Worm (Caenorhabditis elegans) whole organism, L2 larva: Measurements from ENCODE around the gene ptr-18.

Experiments
- C34F6.9 ChIP-seq: fragments of 150-350 bp; optimal IDR thresholded peaks from 2 replicates; lab custom pipeline; 2014; ENCODE audit warnings: missing biosample characterization, missing genetic modification characterization
- F13H6.1 ChIP-seq: sonication (generic microtip); optimal IDR thresholded peaks from 2 replicates; lab custom pipeline; 2016; ENCODE audit warnings: missing genetic modification characterization, missing compliant biosample characterization
- R02D3.7 ChIP-seq: fragments of 150-350 bp; optimal IDR thresholded peaks from 2 replicates; lab custom pipeline; 2014; ENCODE audit warnings: missing biosample characterization, missing genetic modification characterization
- Y55F3AM.14 ChIP-seq: fragments of 200-800 bp; sonication (Bioruptor generic); optimal IDR thresholded peaks from 2 replicates; lab custom pipeline; 2018; ENCODE audit warnings: mild to moderate bottlenecking, missing genetic modification characterization, missing compliant biosample characterization
- ZK546.5 ChIP-seq: sonication (generic microtip); optimal IDR thresholded peaks from 2 replicates; lab custom pipeline; 2017; ENCODE audit warnings: missing biosample characterization, missing genetic modification characterization
- alr-1 ChIP-seq: fragments of 150-350 bp; optimal IDR thresholded peaks from 2 replicates; lab custom pipeline; 2014; ENCODE audit warnings: missing biosample characterization, missing genetic modification characterization
- aly-2 ChIP-seq: fragments of 150-350 bp; optimal IDR thresholded peaks from 2 replicates; lab custom pipeline; 2014; ENCODE audit warnings: missing biosample characterization, missing genetic modification characterization
- ama-1 ChIP-seq: fragments of 150-350 bp; optimal IDR thresholded peaks from 2 replicates; lab custom pipeline; 2018; ENCODE audit warnings: inconsistent platforms
- blmp-1 ChIP-seq: sonication (generic microtip); optimal IDR thresholded peaks from 2 replicates; lab custom pipeline; 2017; ENCODE audit warnings: missing genetic modification characterization, mild to moderate bottlenecking, missing compliant biosample characterization, antibody characterized with exemption, moderate library complexity; ENCODE audit not compliant: insufficient read depth
- ceh-16 ChIP-seq: fragments of 150-350 bp; optimal IDR thresholded peaks from 2 replicates; lab custom pipeline; 2014; ENCODE audit warnings: missing biosample characterization, missing genetic modification characterization
- ceh-82 ChIP-seq: fragments of 150-350 bp; optimal IDR thresholded peaks from 2 replicates; lab custom pipeline; 2014; ENCODE audit warnings: missing biosample characterization, missing genetic modification characterization
- crh-2 ChIP-seq: sonication (generic microtip); optimal IDR thresholded peaks from 2 replicates; lab custom pipeline; 2017; ENCODE audit warnings: missing biosample characterization, missing genetic modification characterization
- dmd-4 ChIP-seq: sonication (generic microtip); optimal IDR thresholded peaks from 2 replicates; lab custom pipeline; 2017; ENCODE audit warnings: missing biosample characterization, missing genetic modification characterization
- egl-27 ChIP-seq: sonication (generic microtip); optimal IDR thresholded peaks from 3 replicates; lab custom pipeline; 2017; ENCODE audit warnings: missing biosample characterization, missing genetic modification reagents, missing genetic modification characterization
- elt-1 ChIP-seq: fragments of 150-350 bp; optimal IDR thresholded peaks from 2 replicates; lab custom pipeline; 2014; ENCODE audit warnings: missing biosample characterization, missing genetic modification characterization
- elt-3 ChIP-seq: sonication (generic microtip); optimal IDR thresholded peaks from 2 replicates; lab custom pipeline; 2017; ENCODE audit warnings: missing biosample characterization, missing genetic modification characterization
- fos-1 ChIP-seq: fragments of 150-350 bp; optimal IDR thresholded peaks from 2 replicates; lab custom pipeline; 2014; ENCODE audit warnings: missing biosample characterization, missing genetic modification characterization
- gmeb-1 ChIP-seq: fragments of 150-350 bp; optimal IDR thresholded peaks from 2 replicates; lab custom pipeline; 2014; ENCODE audit warnings: missing biosample characterization, missing genetic modification characterization
- lin-11 ChIP-seq: fragments of 150-350 bp; sonication (generic microtip); optimal IDR thresholded peaks from 2 replicates; lab custom pipeline; 2014; ENCODE audit warnings: missing biosample characterization, missing genetic modification characterization, inconsistent platforms, mixed read lengths
- lin-13 ChIP-seq: fragments of 150-350 bp; optimal IDR thresholded peaks from 2 replicates; lab custom pipeline; 2014; ENCODE audit warnings: missing biosample characterization, missing genetic modification reagents, missing genetic modification characterization
- lin-39 ChIP-seq: fragments of 150-350 bp; optimal IDR thresholded peaks from 2 replicates; lab custom pipeline; 2014; ENCODE audit warnings: missing biosample characterization, missing genetic modification reagents, missing genetic modification characterization
- lsy-2 ChIP-seq, 2 experiments: fragments of 150-350 bp in 1 of 2; sonication (generic microtip) in 1 of 2; optimal IDR thresholded peaks; 2 replicates each; lab custom pipeline; 2014 to 2017; ENCODE audit warnings: missing biosample characterization in 2 of 2, missing genetic modification characterization in 2 of 2
- mab-5 ChIP-seq: fragments of 150-350 bp; optimal IDR thresholded peaks from 2 replicates; lab custom pipeline; 2014; ENCODE audit warnings: missing biosample characterization, missing genetic modification characterization
- mbf-1 ChIP-seq: sonication (generic microtip); optimal IDR thresholded peaks from 2 replicates; lab custom pipeline; 2017; ENCODE audit warnings: missing biosample characterization, missing genetic modification characterization
- mdl-1 ChIP-seq, 2 experiments: fragments of 150-350 bp in 1 of 2; sonication (generic microtip) in 1 of 2; optimal IDR thresholded peaks; 2 replicates each; lab custom pipeline; 2017; ENCODE audit warnings: missing biosample characterization in 2 of 2, missing genetic modification characterization in 2 of 2
- nhr-10 ChIP-seq: sonication (generic microtip); optimal IDR thresholded peaks from 2 replicates; lab custom pipeline; 2017; ENCODE audit warnings: missing biosample characterization, missing genetic modification characterization
- nhr-11 ChIP-seq: fragments of 150-350 bp; optimal IDR thresholded peaks from 2 replicates; lab custom pipeline; 2014; ENCODE audit warnings: missing biosample characterization, missing genetic modification characterization
- nhr-12 ChIP-seq: fragments of 150-350 bp; optimal IDR thresholded peaks from 2 replicates; lab custom pipeline; 2014; ENCODE audit warnings: missing biosample characterization, missing genetic modification characterization
- nhr-129 ChIP-seq: fragments of 150-350 bp; optimal IDR thresholded peaks from 2 replicates; lab custom pipeline; 2014; ENCODE audit warnings: missing biosample characterization, missing genetic modification characterization
- nhr-21 ChIP-seq: fragments of 150-350 bp; optimal IDR thresholded peaks from 2 replicates; lab custom pipeline; 2014; ENCODE audit warnings: missing biosample characterization, missing genetic modification characterization
- nhr-23 ChIP-seq: fragments of 150-350 bp; optimal IDR thresholded peaks from 2 replicates; lab custom pipeline; 2014; ENCODE audit warnings: missing biosample characterization, missing genetic modification reagents, missing genetic modification characterization
- nhr-237 ChIP-seq: fragments of 150-350 bp; optimal IDR thresholded peaks from 2 replicates; lab custom pipeline; 2014; ENCODE audit warnings: missing biosample characterization, missing genetic modification characterization
- nhr-6 ChIP-seq: fragments of 150-350 bp; optimal IDR thresholded peaks from 2 replicates; lab custom pipeline; 2014; ENCODE audit warnings: missing biosample characterization, missing genetic modification characterization
- nhr-77 ChIP-seq: fragments of 150-350 bp; optimal IDR thresholded peaks from 2 replicates; lab custom pipeline; 2014; ENCODE audit warnings: missing biosample characterization, missing genetic modification characterization
- peb-1 ChIP-seq: fragments of 150-350 bp; optimal IDR thresholded peaks from 2 replicates; lab custom pipeline; 2014; ENCODE audit warnings: missing biosample characterization, missing genetic modification characterization
- sem-4 ChIP-seq: fragments of 150-350 bp; optimal IDR thresholded peaks from 2 replicates; lab custom pipeline; 2014; ENCODE audit warnings: missing biosample characterization, missing genetic modification reagents, missing genetic modification characterization
- skn-1 ChIP-seq: sonication (generic microtip); optimal IDR thresholded peaks from 2 replicates; lab custom pipeline; 2017; ENCODE audit warnings: missing biosample characterization, missing genetic modification characterization
- sma-3 ChIP-seq: sonication (generic microtip); optimal IDR thresholded peaks from 2 replicates; lab custom pipeline; 2016; ENCODE audit warnings: missing genetic modification reagents, missing genetic modification characterization, missing compliant biosample characterization
- sma-9 ChIP-seq, 2 experiments: fragments of 150-350 bp in 1 of 2; sonication (generic microtip) in 1 of 2; optimal IDR thresholded peaks; 2 replicates each; lab custom pipeline; 2014 to 2016; ENCODE audit warnings: missing genetic modification characterization in 2 of 2, mild to moderate bottlenecking in 1 of 2, missing biosample characterization in 1 of 2, missing compliant biosample characterization in 1 of 2, missing genetic modification reagents in 1 of 2, moderate library complexity in 1 of 2
- snpc-4 ChIP-seq: fragments of 150-350 bp; optimal IDR thresholded peaks from 2 replicates; lab custom pipeline; 2014; ENCODE audit warnings: missing biosample characterization, missing genetic modification characterization
- unc-39 ChIP-seq: fragments of 150-350 bp; optimal IDR thresholded peaks from 2 replicates; lab custom pipeline; 2014; ENCODE audit warnings: missing biosample characterization, missing genetic modification characterization
- unc-55 ChIP-seq: fragments of 150-350 bp; sonication (generic microtip); optimal IDR thresholded peaks from 3 replicates; lab custom pipeline; 2014; ENCODE audit warnings: missing biosample characterization, missing genetic modification reagents, missing genetic modification characterization
- unc-62 ChIP-seq: fragments of 150-350 bp; optimal IDR thresholded peaks from 2 replicates; lab custom pipeline; 2014; ENCODE audit warnings: missing biosample characterization, missing genetic modification reagents, missing genetic modification characterization
- zag-1 ChIP-seq: fragments of 150-350 bp; optimal IDR thresholded peaks from 2 replicates; lab custom pipeline; 2014; ENCODE audit warnings: missing biosample characterization, missing genetic modification characterization
- ztf-1 ChIP-seq: fragments of 200-800 bp; sonication (Bioruptor generic); conservative IDR thresholded peaks from 2 replicates; pipeline ENCODE4 v1.3.6; 2022; ENCODE audit warnings: missing genetic modification characterization, missing compliant biosample characterization
- ztf-11 ChIP-seq: sonication (generic microtip); optimal IDR thresholded peaks from 2 replicates; lab custom pipeline; 2017; ENCODE audit warnings: missing biosample characterization, missing genetic modification characterization
- ztf-4 ChIP-seq: fragments of 150-350 bp; optimal IDR thresholded peaks from 2 replicates; lab custom pipeline; 2014; ENCODE audit warnings: missing biosample characterization, missing genetic modification characterization

ptr-18 gene

ce11 chrII:12939801-12940200 is 25.5 kb upstream of the ptr-18 start, which contains the start of gene arrd-10:
arrd-10 (plus strand) TSS chrII:12940101.
- no peak for TF ChIP-seq snpc-4
- TF ChIP-seq zag-1, result no peak

DNA sequence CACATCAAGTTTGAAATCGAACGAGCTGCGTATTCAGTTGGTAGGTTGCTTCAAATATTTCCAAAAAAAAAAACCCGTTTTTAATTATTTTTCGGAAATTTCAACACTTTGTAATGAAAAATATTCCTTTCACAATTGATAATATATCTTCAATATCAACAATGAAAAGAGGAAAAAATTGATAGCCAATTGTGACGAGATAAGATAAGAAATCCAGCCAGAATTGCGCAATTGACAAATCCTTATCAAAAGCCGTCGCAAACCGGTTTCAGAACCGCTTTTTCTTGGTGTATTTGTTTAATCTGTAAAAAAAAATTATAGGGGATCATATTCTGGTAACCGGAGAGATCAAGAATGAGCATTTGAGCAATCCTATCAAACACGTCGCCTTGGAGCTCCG is 22.9 kb upstream of the ptr-18 start:
- TF ChIP-seq ztf-1 (GFP tag; lab: Robert Waterston, UW) (no peak), sem-4 (tag; lab: Kevin White, UChicago) (no peak), unc-39 (tag; lab: Kevin White, UChicago) (no peak), nhr-23 (tag; lab: Kevin White, UChicago) (no peak), fos-1 (tag; lab: Kevin White, UChicago) (no peak), F13H6.1 (tag; lab: Kevin White, UChicago) (no peak), ztf-4 (no peak), elt-3 (no peak), snpc-4 (no peak), R02D3.7 (tag; lab: Kevin White, UChicago) (no peak), mdl-1 (tag; optimal IDR thresholded peaks at IDR 0.05; lab: Kevin White, UChicago) (no peak), lin-39 (tag; lab: Kevin White, UChicago) (no peak), nhr-11 (tag; lab: Kevin White, UChicago) (no peak), sma-3 (no peak), unc-62 (GFP tag; lab: Kevin White, UChicago) (no peak), peb-1 (tag; lab: Kevin White, UChicago) (no peak), elt-1 (tag; lab: Kevin White, UChicago) (no peak), nhr-10 (tag; lab: Kevin White, UChicago) (no peak), dmd-4 (tag; lab: Kevin White, UChicago) (no peak)

DNA sequence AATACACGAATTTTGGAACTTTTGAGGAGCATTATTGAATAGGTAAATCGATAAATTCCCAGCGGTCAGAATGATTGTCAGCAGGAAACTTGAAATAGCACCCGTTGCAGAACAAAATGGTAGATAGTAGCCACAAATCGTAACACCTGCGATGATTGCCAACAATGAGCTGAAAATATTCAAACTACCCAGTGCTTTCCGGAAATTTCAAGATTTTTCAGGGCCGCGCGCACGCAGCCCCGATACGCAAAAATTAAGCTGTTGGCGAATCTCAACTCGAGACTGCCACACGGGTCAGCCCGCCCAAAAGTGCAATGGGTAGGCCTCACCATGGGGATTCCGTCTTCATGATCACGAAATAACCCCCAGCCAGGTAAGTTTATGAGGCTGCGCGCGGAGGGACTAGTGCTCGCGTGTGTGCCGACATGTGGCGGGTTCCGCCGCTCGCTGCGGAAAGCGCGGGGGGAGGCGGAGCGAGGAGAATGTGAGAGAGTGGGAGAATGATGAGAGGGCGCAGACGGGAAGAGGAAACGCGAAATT is 20.7 kb upstream of the ptr-18 start:
- TF ChIP-seq nhr-12, result no peak
- TF ChIP-seq mbf-1 (tag; lab: Kevin White, UChicago), result no peak
- peak; percentile 89 for TF ChIP-seq Y55F3AM.14 (GFP tag; lab: Kevin White, UChicago)
- TF ChIP-seq unc-62 (GFP tag; lab: Kevin White, UChicago), result no peak
- peak; percentile 85 for TF ChIP-seq egl-27 (tag; lab: Kevin White, UChicago)
- TF ChIP-seq gmeb-1 (tag; lab: Kevin White, UChicago), result peak; percentile 82
- no peak for TF ChIP-seq ztf-1 (GFP tag; lab: Robert Waterston, UW)
- no peak for TF ChIP-seq peb-1 (tag; lab: Kevin White, UChicago)
- TF ChIP-seq blmp-1 (tag; lab: Kevin White, UChicago), result peak; percentile 62
- peak; percentile 92 for TF ChIP-seq crh-2
- TF ChIP-seq sem-4 (tag; lab: Kevin White, UChicago), result peak; percentile 79
- TF ChIP-seq fos-1 (tag; lab: Kevin White, UChicago), result peak; percentile 70
- peak; percentile 60 for TF ChIP-seq ceh-82
- TF ChIP-seq dmd-4 (tag; lab: Kevin White, UChicago), result no peak
- peak; percentile 99 for TF ChIP-seq snpc-4
- TF ChIP-seq zag-1, result peak; percentile 78
- TF ChIP-seq aly-2 (tag; lab: Kevin White, UChicago), result no peak
- TF ChIP-seq alr-1 (tag; lab: Kevin White, UChicago), result no peak
- TF ChIP-seq mab-5 (tag; lab: Kevin White, UChicago), result peak; percentile 36
- TF ChIP-seq unc-55 (GFP tag; lab: Kevin White, UChicago), result peak; percentile 74
- TF ChIP-seq sma-9 (GFP tag; optimal IDR thresholded peaks at IDR 0.05; lab: Kevin White, UChicago), result peak; percentile 88
- TF ChIP-seq sma-9 (tag; optimal IDR thresholded peaks at IDR 0.05; lab: Kevin White, UChicago), result no peak
- peak; percentile 90 for TF ChIP-seq lin-13 (GFP tag; lab: Kevin White, UChicago)
- TF ChIP-seq sma-3, result peak; percentile 97
- TF ChIP-seq nhr-77 (tag; lab: Kevin White, UChicago), result peak; percentile 63
- peak; percentile 100 for TF ChIP-seq ama-1 (lab: Kevin White, UChicago)
- peak; percentile 22 for TF ChIP-seq skn-1 (tag; lab: Kevin White, UChicago)
- TF ChIP-seq ZK546.5 (tag; lab: Kevin White, UChicago), result peak; percentile 34
- peak; percentile 87 for TF ChIP-seq nhr-129
- TF ChIP-seq ztf-11 (tag; lab: Kevin White, UChicago), result no peak
- peak; percentile 24 for TF ChIP-seq R02D3.7 (tag; lab: Kevin White, UChicago)
- TF ChIP-seq nhr-10 (tag; lab: Kevin White, UChicago), result peak; percentile 84
- peak; percentile 20 for TF ChIP-seq nhr-11 (tag; lab: Kevin White, UChicago)
- TF ChIP-seq ceh-16 (tag; lab: Kevin White, UChicago), result peak; percentile 98
- TF ChIP-seq C34F6.9 (tag; lab: Kevin White, UChicago), result peak; percentile 59
- no peak for TF ChIP-seq elt-3
- TF ChIP-seq nhr-6 (tag; lab: Kevin White, UChicago), result peak; percentile 74
- TF ChIP-seq nhr-237 (tag; lab: Kevin White, UChicago), result peak; percentile 70
- no peak for TF ChIP-seq nhr-23 (tag; lab: Kevin White, UChicago)
- TF ChIP-seq mdl-1 (tag; optimal IDR thresholded peaks at IDR 0.05; lab: Kevin White, UChicago), result peak; percentile 87 to 91
- TF ChIP-seq nhr-21 (tag; lab: Kevin White, UChicago), result peak; percentile 95
- peak; percentile 94 for TF ChIP-seq F13H6.1 (tag; lab: Kevin White, UChicago)
- no peak for TF ChIP-seq elt-1 (tag; lab: Kevin White, UChicago)
- TF ChIP-seq lin-11 (tag; lab: Kevin White, UChicago), result peak; percentile 88
- peak; percentile 76 for TF ChIP-seq ztf-4
- peak; percentile 81 to 85 for TF ChIP-seq lsy-2 (tag; optimal IDR thresholded peaks at IDR 0.05; lab: Kevin White, UChicago)
